Worm (Caenorhabditis elegans) whole organism, L4 larva: Measurements from ENCODE around the gene srsx-14.

Experiments
- F37D6.2 ChIP-seq: sonication (generic microtip); optimal IDR thresholded peaks from 2 replicates; lab custom pipeline; 2016; ENCODE audit warnings: mild to moderate bottlenecking, missing genetic modification characterization, missing compliant biosample characterization
- F44E2.7 ChIP-seq: fragments of 200-800 bp; sonication (Bioruptor generic); IDR thresholded peaks from 2 replicates; pipeline ENCODE4 v2.1.2; 2022; ENCODE audit warnings: missing genetic modification characterization, missing compliant biosample characterization
- T26A8.4 ChIP-seq: fragments of 200-800 bp; sonication (Bioruptor generic); IDR thresholded peaks from 2 replicates; pipeline ENCODE4 v1.3.6; 2022; ENCODE audit warnings: missing genetic modification characterization, missing compliant biosample characterization
- Y105C5A.15 ChIP-seq: fragments of 200-800 bp; sonication (Bioruptor generic); IDR thresholded peaks from 2 replicates; pipeline ENCODE4 v1.3.6; 2022; ENCODE audit warnings: missing genetic modification characterization, missing compliant biosample characterization
- ZK337.2 ChIP-seq: fragments of 200-800 bp; sonication (Bioruptor generic); IDR thresholded peaks from 2 replicates; pipeline ENCODE4 v1.3.6; 2022; ENCODE audit warnings: missing genetic modification reagents, missing genetic modification characterization, missing compliant biosample characterization
- aha-1 ChIP-seq: fragments of 150-350 bp; peaks from one replicate; lab custom pipeline; 2014; ENCODE audit warnings: missing biosample characterization, missing genetic modification characterization
- attf-4 ChIP-seq: sonication (generic microtip); optimal IDR thresholded peaks from 3 replicates; lab custom pipeline; 2017; ENCODE audit warnings: missing biosample characterization, missing genetic modification characterization
- ceh-20 ChIP-seq: fragments of 200-800 bp; sonication (Bioruptor generic); IDR thresholded peaks from 2 replicates; pipeline ENCODE4 v1.3.6; 2022; ENCODE audit warnings: missing genetic modification reagents, missing genetic modification characterization, missing compliant biosample characterization
- ceh-28 ChIP-seq: fragments of 150-350 bp; optimal IDR thresholded peaks from 2 replicates; lab custom pipeline; 2014; ENCODE audit warnings: missing biosample characterization, missing genetic modification reagents, missing genetic modification characterization
- ceh-44 ChIP-seq: fragments of 200-800 bp; sonication (Bioruptor generic); IDR thresholded peaks from 2 replicates; pipeline ENCODE4 v1.3.6; 2022; ENCODE audit warnings: missing genetic modification reagents, missing genetic modification characterization, missing compliant biosample characterization
- cey-2 ChIP-seq: sonication (generic microtip); optimal IDR thresholded peaks from 3 replicates; lab custom pipeline; 2017; ENCODE audit warnings: missing genetic modification characterization, mild to moderate bottlenecking, missing compliant biosample characterization, antibody characterized with exemption, borderline replicate concordance; ENCODE audit not compliant: insufficient read depth
- ctbp-1 ChIP-seq: fragments of 200-800 bp; sonication (Bioruptor generic); IDR thresholded peaks from 2 replicates; pipeline ENCODE4 v1.3.6; 2022; ENCODE audit warnings: missing genetic modification reagents, missing genetic modification characterization, missing compliant biosample characterization
- daf-12 ChIP-seq: fragments of 150-350 bp; optimal IDR thresholded peaks from 2 replicates; lab custom pipeline; 2014; ENCODE audit warnings: missing biosample characterization, missing genetic modification reagents, missing genetic modification characterization
- daf-16 ChIP-seq, 3 experiments: sonication (generic microtip); optimal IDR thresholded peaks; 2 replicates each; lab custom pipeline; 2016 to 2017; ENCODE audit warnings: missing genetic modification characterization in 3 of 3, missing genetic modification reagents in 3 of 3, mild to moderate bottlenecking in 2 of 3, missing compliant biosample characterization in 2 of 3, missing biosample characterization in 1 of 3, moderate library complexity in 1 of 3
- daf-8 ChIP-seq: fragments of 200-800 bp; sonication (Bioruptor generic); IDR thresholded peaks from 2 replicates; pipeline ENCODE4 v1.3.6; 2022; ENCODE audit warnings: missing genetic modification characterization, missing compliant biosample characterization
- dmd-9 ChIP-seq: fragments of 200-800 bp; sonication (Bioruptor generic); IDR thresholded peaks from 2 replicates; pipeline ENCODE4 v1.3.6; 2022; ENCODE audit warnings: missing genetic modification reagents, missing genetic modification characterization, missing compliant biosample characterization
- dpl-1 ChIP-seq: fragments of 150-350 bp; optimal IDR thresholded peaks from 2 replicates; lab custom pipeline; 2014; ENCODE audit warnings: missing biosample characterization, missing genetic modification reagents, missing genetic modification characterization
- fos-1 ChIP-seq: fragments of 150-350 bp; optimal IDR thresholded peaks from 2 replicates; lab custom pipeline; 2014; ENCODE audit warnings: missing biosample characterization, missing genetic modification characterization
- hif-1 ChIP-seq, 2 experiments: sonication (generic microtip); optimal IDR thresholded peaks; 2 replicates each; lab custom pipeline; 2016 to 2017; ENCODE audit warnings: missing compliant biosample characterization in 2 of 2, missing genetic modification characterization in 2 of 2, missing genetic modification reagents in 2 of 2, missing genotype in 2 of 2, mild to moderate bottlenecking in 1 of 2
- hlh-11 ChIP-seq: fragments of 200-800 bp; sonication (Bioruptor generic); optimal IDR thresholded peaks from 2 replicates; lab custom pipeline; 2018; ENCODE audit warnings: mild to moderate bottlenecking, missing genetic modification characterization, missing compliant biosample characterization
- hlh-30 ChIP-seq: sonication (generic microtip); optimal IDR thresholded peaks from 2 replicates; lab custom pipeline; 2017; ENCODE audit warnings: antibody characterized with exemption, mild to moderate bottlenecking, missing genetic modification characterization, missing compliant biosample characterization; ENCODE audit not compliant: insufficient read depth
- lim-7 ChIP-seq: fragments of 200-800 bp; sonication (Bioruptor generic); IDR thresholded peaks from 2 replicates; pipeline ENCODE4 v1.3.6; 2022; ENCODE audit warnings: missing genetic modification characterization, missing compliant biosample characterization
- lin-15B ChIP-seq: fragments of 150-350 bp; sonication (generic microtip); optimal IDR thresholded peaks from 3 replicates; lab custom pipeline; 2014; ENCODE audit warnings: missing biosample characterization, missing genetic modification characterization
- lin-38 ChIP-seq: fragments of 200-800 bp; sonication (Bioruptor generic); IDR thresholded peaks from 2 replicates; pipeline ENCODE4 v1.3.6; 2022; ENCODE audit warnings: missing genetic modification reagents, missing genetic modification characterization, missing compliant biosample characterization
- lin-39 ChIP-seq: fragments of 150-350 bp; optimal IDR thresholded peaks from 2 replicates; lab custom pipeline; 2014; ENCODE audit warnings: missing biosample characterization, missing genetic modification reagents, missing genetic modification characterization
- lir-3 ChIP-seq: sonication (generic microtip); optimal IDR thresholded peaks from 2 replicates; lab custom pipeline; 2016; ENCODE audit warnings: mild to moderate bottlenecking, missing genetic modification characterization, missing compliant biosample characterization
- mep-1 ChIP-seq: fragments of 150-350 bp; sonication (generic microtip); optimal IDR thresholded peaks from 3 replicates; lab custom pipeline; 2014; ENCODE audit warnings: missing biosample characterization, missing genetic modification characterization
- nhr-28 ChIP-seq: fragments of 150-350 bp; optimal IDR thresholded peaks from 2 replicates; lab custom pipeline; 2014; ENCODE audit warnings: missing biosample characterization, missing genetic modification characterization
- nhr-42 ChIP-seq: fragments of 200-800 bp; sonication (Bioruptor generic); IDR thresholded peaks from 2 replicates; pipeline ENCODE4 v1.3.6; 2022; ENCODE audit warnings: missing genetic modification characterization, missing compliant biosample characterization
- nhr-48 ChIP-seq: sonication (generic microtip); optimal IDR thresholded peaks from 2 replicates; lab custom pipeline; 2016; ENCODE audit warnings: mild to moderate bottlenecking, missing genetic modification characterization, missing compliant biosample characterization
- nhr-76 ChIP-seq: fragments of 150-350 bp; optimal IDR thresholded peaks from 2 replicates; lab custom pipeline; 2014; ENCODE audit warnings: missing biosample characterization, missing genetic modification characterization
- pha-4 ChIP-seq, 2 experiments: fragments of 150-350 bp in 1 of 2; fragments of 200-800 bp in 1 of 2; sonication (Bioruptor generic) in 1 of 2; IDR thresholded peaks in 1 of 2; optimal IDR thresholded peaks in 1 of 2; 2 replicates each; pipeline versions ENCODE4 v1.3.6 to Lab custom; 2014 to 2022; ENCODE audit warnings: missing genetic modification characterization in 2 of 2, missing genetic modification reagents in 2 of 2, missing biosample characterization in 1 of 2, missing compliant biosample characterization in 1 of 2
- pqm-1 ChIP-seq: sonication (generic microtip); optimal IDR thresholded peaks from 2 replicates; lab custom pipeline; 2017; ENCODE audit warnings: missing biosample characterization, missing genetic modification characterization
- rbr-2 ChIP-seq: sonication (generic microtip); optimal IDR thresholded peaks from 2 replicates; lab custom pipeline; 2016; ENCODE audit warnings: missing genotype, missing genetic modification characterization, missing compliant biosample characterization
- saeg-2 ChIP-seq: fragments of 200-800 bp; sonication (Bioruptor generic); IDR thresholded peaks from 2 replicates; pipeline ENCODE4 v1.3.6; 2022; ENCODE audit warnings: missing genetic modification reagents, missing genetic modification characterization, missing compliant biosample characterization
- skn-1 ChIP-seq: fragments of 150-350 bp; optimal IDR thresholded peaks from 2 replicates; lab custom pipeline; 2014; ENCODE audit warnings: missing biosample characterization, missing genetic modification characterization
- snpc-1.2 ChIP-seq: fragments of 200-800 bp; sonication (Bioruptor generic); IDR thresholded peaks from 2 replicates; pipeline ENCODE4 v1.3.6; 2022; ENCODE audit warnings: missing genetic modification reagents, missing genetic modification characterization, missing compliant biosample characterization
- tag-97 ChIP-seq: fragments of 200-800 bp; sonication (Bioruptor generic); IDR thresholded peaks from 2 replicates; pipeline ENCODE4 v1.3.6; 2022; ENCODE audit warnings: missing genetic modification characterization, missing compliant biosample characterization
- tra-1 ChIP-seq: fragments of 200-800 bp; sonication (Bioruptor generic); IDR thresholded peaks from 2 replicates; pipeline ENCODE4 v1.3.6; 2022; ENCODE audit warnings: missing genetic modification reagents, missing genetic modification characterization, missing compliant biosample characterization
- unc-130 ChIP-seq: sonication (generic microtip); optimal IDR thresholded peaks from 2 replicates; lab custom pipeline; 2016; ENCODE audit warnings: missing genetic modification reagents, missing genetic modification characterization, missing compliant biosample characterization
- unc-39 ChIP-seq: sonication (generic microtip); optimal IDR thresholded peaks from 2 replicates; lab custom pipeline; 2017; ENCODE audit warnings: missing biosample characterization, missing genetic modification characterization
- vab-7 ChIP-seq: fragments of 200-800 bp; sonication (Bioruptor generic); IDR thresholded peaks from 2 replicates; pipeline ENCODE4 v1.3.6; 2022; ENCODE audit warnings: missing genetic modification reagents, missing genetic modification characterization, missing compliant biosample characterization
- zag-1 ChIP-seq: fragments of 150-350 bp; optimal IDR thresholded peaks from 2 replicates; lab custom pipeline; 2014; ENCODE audit warnings: missing biosample characterization, missing genetic modification characterization
- zfp-3 ChIP-seq: fragments of 200-800 bp; sonication (Bioruptor generic); conservative IDR thresholded peaks from 2 replicates; pipeline ENCODE4 v1.3.6; 2022; ENCODE audit warnings: missing genetic modification reagents, missing genetic modification characterization, missing compliant biosample characterization
- zip-11 ChIP-seq: fragments of 200-800 bp; sonication (Bioruptor generic); IDR thresholded peaks from 2 replicates; pipeline ENCODE4 v1.3.6; 2022; ENCODE audit warnings: missing genetic modification characterization, missing compliant biosample characterization
- zip-2 ChIP-seq: fragments of 150-350 bp; optimal IDR thresholded peaks from 2 replicates; lab custom pipeline; 2014; ENCODE audit warnings: missing biosample characterization, missing genetic modification characterization
- ztf-7 ChIP-seq: fragments of 150-350 bp; optimal IDR thresholded peaks from 2 replicates; lab custom pipeline; 2014; ENCODE audit warnings: missing biosample characterization, missing genetic modification characterization

Gene srsx-14

ce11 chrIV:5619643-5620042 is 7.3 kb downstream of the srsx-14 start, which contains the start of gene srsx-16 (continued):
- TF ChIP-seq hlh-30 (no peak), nhr-42 (no peak), mep-1 (tag; lab: Kevin White, UChicago) (no peak)

- peak; percentile 87 for TF ChIP-seq nhr-28 (tag; lab: Kevin White, UChicago)
- no peak for TF ChIP-seq lin-39 (tag; lab: Kevin White, UChicago)
- TF ChIP-seq F44E2.7 (GFP tag; lab: Robert Waterston, UW) = no peak
- peak; percentile 93 for TF ChIP-seq pqm-1
- TF ChIP-seq F37D6.2 (tag; lab: Kevin White, UChicago) = no peak
- TF ChIP-seq lir-3 (tag; lab: Kevin White, UChicago) = no peak
- no peak for TF ChIP-seq vab-7
- TF ChIP-seq lin-15B = no peak
- TF ChIP-seq hlh-11 = no peak
- no peak for TF ChIP-seq dmd-9 (GFP tag; lab: Robert Waterston, UW)
- TF ChIP-seq daf-16 (GFP tag; optimal IDR thresholded peaks at IDR 0.05; lab: Kevin White, UChicago) = no peak
- TF ChIP-seq daf-16 (tag; optimal IDR thresholded peaks at IDR 0.05; lab: Kevin White, UChicago) = peak; percentile 91
Observed at ce11 chrIV:5614558-5615026, 12.4 kb downstream of the srsx-14 start, which contains the start of gene C39H7.4. Gene C39H7.4, minus strand, starts transcription at chrIV:5614608.

- TF ChIP-seq lir-3 (tag; lab: Kevin White, UChicago) = no peak
- no peak for TF ChIP-seq daf-8 (GFP tag; lab: Robert Waterston, UW)
- TF ChIP-seq saeg-2 (GFP tag; lab: Robert Waterston, UW) = peak; percentile 54
- TF ChIP-seq zip-2 = no peak
- TF ChIP-seq attf-4 = no peak
- no peak for TF ChIP-seq zip-11 (GFP tag; lab: Robert Waterston, UW)
- no peak for TF ChIP-seq unc-130 (GFP tag; lab: Kevin White, UChicago)
- TF ChIP-seq Y105C5A.15 = no peak
- TF ChIP-seq daf-12 (tag; lab: Kevin White, UChicago) = no peak
- no peak for TF ChIP-seq zfp-3
- no peak for TF ChIP-seq vab-7
- peak; percentile 76 for TF ChIP-seq F37D6.2 (tag; lab: Kevin White, UChicago)
- no peak for TF ChIP-seq fos-1 (tag; lab: Kevin White, UChicago)
- TF ChIP-seq ztf-7 (tag; lab: Kevin White, UChicago) = no peak
- 0 out of 2 replicates have a peak, but pooled peaks have one; percentile 6 for TF ChIP-seq tag-97 (GFP tag; lab: Robert Waterston, UW)
- peak; percentile 46 for TF ChIP-seq lin-38 (GFP tag; lab: Robert Waterston, UW)
- TF ChIP-seq zag-1 (tag; lab: Kevin White, UChicago) = peak; percentile 6
- TF ChIP-seq nhr-76 = no peak
- TF ChIP-seq hif-1 (tag; optimal IDR thresholded peaks at IDR 0.05; lab: Kevin White, UChicago) = peak; percentile 39 to 88
- 0 out of 2 replicates have a peak, but pooled peaks have one; percentile 28 for TF ChIP-seq lim-7 (GFP tag; lab: Robert Waterston, UW)
- TF ChIP-seq ZK337.2 (GFP tag; lab: Robert Waterston, UW) = no peak
- TF ChIP-seq ceh-20 (GFP tag; lab: Robert Waterston, UW) = peak; percentile 91
- no peak for TF ChIP-seq skn-1 (tag; lab: Kevin White, UChicago)
- peak; percentile 86 for TF ChIP-seq tra-1
- peak; percentile 99 for TF ChIP-seq hlh-30
- TF ChIP-seq pha-4 (GFP tag; IDR thresholded peaks at IDR 0.05; lab: Robert Waterston, UW) = peak; percentile 38; the same call in 1 of the 2 replicates
- TF ChIP-seq pha-4 (tag; optimal IDR thresholded peaks at IDR 0.05; lab: Kevin White, UChicago) = peak; percentile 48
- TF ChIP-seq cey-2 (tag; lab: Kevin White, UChicago) = no peak
- peak; percentile 86 for TF ChIP-seq rbr-2 (tag; lab: Kevin White, UChicago)
- TF ChIP-seq nhr-48 (tag; lab: Kevin White, UChicago) = no peak
- peak; percentile 53 for TF ChIP-seq dpl-1
- peak; percentile 44; the same call in 1 of the 2 replicates for TF ChIP-seq ceh-44 (GFP tag; lab: Robert Waterston, UW)
- peak; percentile 84 for TF ChIP-seq ctbp-1
- TF ChIP-seq lin-15B = no peak
- TF ChIP-seq ceh-28 (tag; lab: Kevin White, UChicago) = no peak
- TF ChIP-seq unc-39 (tag; lab: Kevin White, UChicago) = no peak
- no peak; the same call in 1 of the 2 replicates for TF ChIP-seq T26A8.4 (GFP tag; lab: Robert Waterston, UW)
- peak; percentile 64 for TF ChIP-seq aha-1 (tag; lab: Kevin White, UChicago)
- TF ChIP-seq snpc-1.2 (GFP tag; lab: Robert Waterston, UW) = no peak
Observed at ce11 chrIV:5607343-5607742, 19.6 kb downstream of the srsx-14 start.
